Fruit fly (Drosophila melanogaster) whole organism, wandering third instar larva: ENCODE data around the gene loj.
A peak's percentile ranks its signal among the peaks of the same experiment; 100 is the strongest.

Source experiments
- Abd-B ChIP-seq: fragments of >200 bp; optimal IDR thresholded peaks from 2 replicates; lab custom pipeline; 2017; ENCODE audit warnings: missing biosample characterization, missing genetic modification characterization
- CG32264 ChIP-seq: fragments of 200-800 bp; sonication (Bioruptor generic); optimal IDR thresholded peaks from 2 replicates; lab custom pipeline; 2016; ENCODE audit warnings: missing biosample characterization, missing genetic modification characterization
- CG9705 ChIP-seq: fragments of 200-800 bp; sonication (Bioruptor generic); optimal IDR thresholded peaks from 2 replicates; lab custom pipeline; 2018; ENCODE audit warnings: missing biosample characterization, mild to moderate bottlenecking, missing genetic modification characterization
- Dif ChIP-seq: fragments of 200-275, 200-300 bp; sonication (Bioruptor generic); optimal IDR thresholded peaks from 2 replicates; lab custom pipeline; 2018; ENCODE audit warnings: missing biosample characterization, missing genetic modification characterization; ENCODE audit not compliant: partially characterized antibody
- GATAd ChIP-seq: sonication (Bioruptor generic); optimal IDR thresholded peaks from 2 replicates; lab custom pipeline; 2016; ENCODE audit warnings: missing biosample characterization, missing genetic modification characterization
- HLH106 ChIP-seq: fragments of 200-800 bp; optimal IDR thresholded peaks from 3 replicates; lab custom pipeline; 2019; ENCODE audit warnings: missing biosample characterization, mild to moderate bottlenecking, missing genetic modification characterization, moderate library complexity
- Hr78 ChIP-seq: fragments of >200 bp; optimal IDR thresholded peaks from 2 replicates; lab custom pipeline; 2017; ENCODE audit warnings: missing biosample characterization, missing genetic modification characterization
- Hr83 ChIP-seq: fragments of 200-300 bp; sonication (Bioruptor generic); optimal IDR thresholded peaks from 2 replicates; lab custom pipeline; 2016; ENCODE audit warnings: missing biosample characterization, mild to moderate bottlenecking, missing genetic modification characterization, moderate library complexity; ENCODE audit not compliant: poor library complexity, severe bottlenecking
- Jra ChIP-seq: sonication (Bioruptor generic); optimal IDR thresholded peaks from 2 replicates; lab custom pipeline; 2016; ENCODE audit warnings: missing biosample characterization, missing genetic modification characterization
- Mio ChIP-seq: sonication (Bioruptor generic); optimal IDR thresholded peaks from 2 replicates; lab custom pipeline; 2016; ENCODE audit warnings: missing biosample characterization, missing genetic modification characterization
- Myc ChIP-seq: fragments of >200 bp; optimal IDR thresholded peaks from 2 replicates; lab custom pipeline; 2017
- N ChIP-seq: fragments of >200 bp; optimal IDR thresholded peaks from 2 replicates; lab custom pipeline; 2018; ENCODE audit warnings: missing biosample characterization, missing external identifiers, missing genetic modification characterization
- OdsH ChIP-seq: fragments of 200-800 bp; sonication (Bioruptor generic); optimal IDR thresholded peaks from 2 replicates; lab custom pipeline; 2016; ENCODE audit warnings: missing biosample characterization, mild to moderate bottlenecking, missing genetic modification characterization
- Rel ChIP-seq, 2 experiments: fragments of 200-800 bp; sonication (Bioruptor generic) in 1 of 2; optimal IDR thresholded peaks; 2 replicates in 1 of 2; 3 replicates in 1 of 2; lab custom pipeline; 2016 to 2019; ENCODE audit warnings: mild to moderate bottlenecking in 2 of 2, missing biosample characterization in 2 of 2, missing genetic modification characterization in 2 of 2, moderate library complexity in 1 of 2
- Sp1 ChIP-seq: fragments of 200-800 bp; sonication (Bioruptor generic); optimal IDR thresholded peaks from 3 replicates; lab custom pipeline; 2019; ENCODE audit warnings: missing biosample characterization, mild to moderate bottlenecking, missing genetic modification characterization, moderate library complexity
- Vsx2 ChIP-seq: fragments of 200-300, 225-300 bp; sonication (Bioruptor generic); optimal IDR thresholded peaks from 2 replicates; lab custom pipeline; 2018; ENCODE audit warnings: missing biosample characterization, missing genetic modification characterization; ENCODE audit not compliant: partially characterized antibody
- brk ChIP-seq: fragments of 200-800 bp; sonication (Bioruptor generic); optimal IDR thresholded peaks from 2 replicates; lab custom pipeline; 2016; ENCODE audit warnings: missing biosample characterization, mild to moderate bottlenecking, missing genetic modification characterization
- dl ChIP-seq, 2 experiments: fragments of 175-275, 200-275 bp in 1 of 2; fragments of 200-275 bp in 1 of 2; sonication (Bioruptor generic); optimal IDR thresholded peaks; lab custom pipeline; 2018; ENCODE audit warnings: mild to moderate bottlenecking in 2 of 2, missing biosample characterization in 2 of 2, missing genetic modification characterization in 2 of 2, moderate library complexity in 2 of 2; ENCODE audit not compliant: partially characterized antibody in 2 of 2, insufficient read depth in 1 of 2
- dmrt93B ChIP-seq: fragments of 200-800 bp; sonication (Bioruptor generic); optimal IDR thresholded peaks from 2 replicates; lab custom pipeline; 2018; ENCODE audit warnings: missing biosample characterization, mild to moderate bottlenecking, missing genetic modification characterization
- dsf ChIP-seq: sonication (Bioruptor generic); optimal IDR thresholded peaks from 2 replicates; lab custom pipeline; 2016; ENCODE audit warnings: missing biosample characterization, missing genetic modification characterization, borderline replicate concordance
- ey ChIP-seq: fragments of 200-800 bp; sonication (Bioruptor generic); optimal IDR thresholded peaks from 2 replicates; lab custom pipeline; 2016; ENCODE audit warnings: missing biosample characterization, missing genetic modification characterization
- foxo ChIP-seq, 2 experiments: fragments of 200-800 bp; sonication (Bioruptor generic); optimal IDR thresholded peaks; 2 replicates in 1 of 2; 3 replicates in 1 of 2; lab custom pipeline; 2016 to 2017; ENCODE audit warnings: missing biosample characterization in 2 of 2, missing genetic modification characterization in 2 of 2
- fru ChIP-seq: fragments of 200-800 bp; sonication (Bioruptor generic); optimal IDR thresholded peaks from 3 replicates; lab custom pipeline; 2016; ENCODE audit warnings: missing biosample characterization, mild to moderate bottlenecking, missing genetic modification characterization
- h ChIP-seq: fragments of 200-800 bp; sonication (Bioruptor generic); optimal IDR thresholded peaks from 3 replicates; lab custom pipeline; 2016; ENCODE audit warnings: missing biosample characterization, mild to moderate bottlenecking, missing genetic modification characterization
- rgr ChIP-seq: fragments of 200-800 bp; sonication (Bioruptor generic); optimal IDR thresholded peaks from 3 replicates; lab custom pipeline; 2016; ENCODE audit warnings: missing biosample characterization, mild to moderate bottlenecking, missing genetic modification characterization
- sage ChIP-seq: fragments of 200-800 bp; sonication (Bioruptor generic); optimal IDR thresholded peaks from 2 replicates; lab custom pipeline; 2016; ENCODE audit warnings: missing biosample characterization, mild to moderate bottlenecking, missing genetic modification characterization
- sv ChIP-seq: fragments of 200-800 bp; sonication (Bioruptor generic); optimal IDR thresholded peaks from 3 replicates; lab custom pipeline; 2016; ENCODE audit warnings: missing biosample characterization, missing genetic modification characterization
- usp ChIP-seq: fragments of >200 bp; optimal IDR thresholded peaks from 2 replicates; lab custom pipeline; 2017; ENCODE audit warnings: missing biosample characterization, missing genetic modification characterization

loj gene

DNA sequence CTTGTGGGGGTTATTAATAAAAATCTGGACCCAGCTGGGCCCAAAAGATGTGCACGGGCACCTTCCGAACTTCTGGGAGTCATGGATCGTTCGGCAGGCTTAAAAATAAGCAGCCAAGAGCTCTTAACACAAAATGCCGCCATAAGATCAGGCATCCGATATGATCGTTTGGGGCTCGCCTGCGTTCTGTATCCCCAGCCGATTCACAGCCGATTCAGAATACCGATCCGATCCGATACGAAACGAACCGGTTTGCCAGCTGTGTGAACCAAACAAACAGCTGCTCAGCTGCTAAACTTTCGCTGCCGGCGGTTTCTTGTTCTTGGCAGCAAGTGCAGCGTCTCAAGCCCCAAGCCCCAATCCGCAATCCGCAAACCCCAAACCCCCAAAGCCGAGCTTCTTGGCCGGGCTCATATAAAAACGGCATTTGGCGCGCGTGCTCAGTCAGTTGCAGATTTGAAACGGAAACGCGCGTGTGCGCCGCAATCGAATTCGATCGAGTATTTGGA is 28.9 kb upstream of the loj start, which contains the start of gene CG42269:
TSS of gene CG42269 (plus strand) at position 416 of the 509 bp plus-strand sequence.
- TF ChIP-seq h (GFP tag; lab: Kevin White, UChicago) (peak; percentile 44), Rel (GFP tag; optimal IDR thresholded peaks at IDR 0.05; lab: Kevin White, UChicago) (peak; percentile 0), Rel (tag; optimal IDR thresholded peaks at IDR 0.05; lab: Kevin White, UChicago) (no peak), Abd-B (GFP tag; lab: Kevin White, UChicago) (no peak)

DNA sequence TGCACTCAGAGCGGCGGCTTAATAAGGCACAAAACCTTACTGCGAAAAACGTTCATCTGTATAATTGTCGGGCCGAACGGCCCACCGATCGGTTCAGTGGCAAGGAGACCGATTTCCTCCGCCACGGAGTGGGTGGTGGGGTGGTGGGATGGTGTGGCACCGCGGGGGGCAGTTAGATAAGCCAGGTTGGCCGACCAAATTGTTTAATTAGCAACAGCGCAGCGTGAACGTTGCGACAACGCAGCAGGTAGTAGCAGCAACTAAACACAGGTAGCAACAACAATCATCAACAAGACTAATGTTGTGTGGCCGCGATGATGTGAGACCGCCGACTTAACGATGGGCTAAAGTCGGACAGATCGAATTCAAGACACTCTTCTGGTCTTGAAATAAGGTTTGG is 26.6 kb upstream of the loj start:
- TF ChIP-seq ey (GFP tag; lab: Kevin White, UChicago) (no peak), Dif (GFP tag; lab: Kevin White, UChicago) (no peak), h (GFP tag; lab: Kevin White, UChicago) (no peak), brk (GFP tag; lab: Kevin White, UChicago) (no peak), HLH106 (tag; lab: Kevin White, UChicago) (no peak), Jra (GFP tag; lab: Kevin White, UChicago) (no peak), sage (GFP tag; lab: Kevin White, UChicago) (no peak), OdsH (GFP tag; lab: Kevin White, UChicago) (no peak), rgr (no peak), usp (GFP tag; lab: Kevin White, UChicago) (no peak), CG32264 (no peak), foxo (GFP tag; optimal IDR thresholded peaks at IDR 0.05; lab: Kevin White, UChicago) (no peak), Mio (GFP tag; lab: Kevin White, UChicago) (no peak), dl (GFP tag; optimal IDR thresholded peaks at IDR 0.05; lab: Kevin White, UChicago; ENCODE audit: insufficient read depth in 1 of 2, partially characterized antibody in 2 of 2) (no peak), Myc (lab: Kevin White, UChicago) (no peak), GATAd (GFP tag; lab: Kevin White, UChicago) (no peak)

DNA sequence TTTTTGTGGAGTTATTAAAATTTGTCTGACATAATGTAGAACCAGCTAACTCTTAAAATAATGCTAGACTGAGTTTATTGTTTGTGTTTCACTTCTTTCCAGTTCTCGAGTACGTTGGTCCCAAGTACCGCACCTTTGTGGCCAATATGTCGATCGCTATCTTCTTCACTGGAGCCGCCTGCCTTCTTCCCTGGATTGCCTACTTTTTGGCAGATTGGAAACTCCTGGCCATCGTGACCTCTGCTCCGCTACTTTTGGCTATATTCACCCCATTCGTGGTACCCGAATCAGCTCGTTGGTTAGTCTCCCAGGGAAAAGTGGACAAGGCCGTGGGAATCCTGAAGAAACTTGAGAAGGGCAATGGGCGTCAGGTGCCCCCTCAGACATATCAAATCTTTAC is 24.7 kb upstream of the loj start:
- TF ChIP-seq brk (GFP tag; lab: Kevin White, UChicago): no peak

DNA sequence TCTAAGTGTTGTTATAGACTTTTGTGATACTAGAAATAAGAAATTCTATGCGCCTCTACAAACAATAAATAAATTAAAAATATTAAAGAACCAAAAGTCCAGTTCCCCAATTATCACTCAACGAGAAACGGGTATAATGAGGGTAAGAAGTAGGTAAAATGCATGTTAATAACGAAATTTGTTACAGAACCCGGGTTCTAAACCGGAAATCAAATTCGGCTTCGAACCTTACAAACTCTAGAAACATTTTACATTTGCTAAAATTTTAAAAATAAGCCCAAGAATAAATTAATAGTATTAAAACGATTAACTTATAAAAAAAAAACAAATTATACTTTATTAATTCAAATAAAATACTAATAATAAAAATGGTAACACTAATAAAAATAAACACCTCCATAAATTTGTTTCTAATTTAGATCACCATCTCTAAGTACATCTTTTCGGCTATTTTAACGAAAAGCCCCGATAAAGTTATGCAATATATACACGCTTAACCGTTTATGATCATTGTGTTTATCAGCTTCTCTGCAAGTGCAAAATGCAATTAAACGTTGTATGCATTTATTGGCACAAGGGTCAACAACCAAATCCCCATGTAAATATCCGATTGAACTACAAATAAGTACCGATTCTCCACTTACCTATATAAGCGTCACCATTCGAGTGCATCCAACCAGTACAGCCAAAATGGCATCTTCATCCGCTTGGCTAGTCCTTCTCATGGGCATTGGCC is 23.2 kb upstream of the loj start, which contains the start of gene CG6602:
TSS of gene CG6602 (plus strand) at position 686 of the 736 bp plus-strand sequence.
- TF ChIP-seq GATAd (GFP tag; lab: Kevin White, UChicago): no peak
- TF ChIP-seq N: no peak
- no peak for TF ChIP-seq Dif (GFP tag; lab: Kevin White, UChicago)
- TF ChIP-seq Vsx2 (GFP tag; lab: Kevin White, UChicago): no peak
- TF ChIP-seq dl (GFP tag; optimal IDR thresholded peaks at IDR 0.05; lab: Kevin White, UChicago; ENCODE audit: insufficient read depth in 1 of 2, partially characterized antibody in 2 of 2): no peak
- peak; percentile 69 for TF ChIP-seq CG9705 (GFP tag; lab: Kevin White, UChicago)
- peak in 1 of 2 experiments; percentile 53 for TF ChIP-seq foxo (GFP tag; optimal IDR thresholded peaks at IDR 0.05; lab: Kevin White, UChicago)
- TF ChIP-seq Sp1 (GFP tag; lab: Kevin White, UChicago): peak; percentile 36
- peak; percentile 30 for TF ChIP-seq sv (GFP tag; lab: Kevin White, UChicago)
- TF ChIP-seq h (GFP tag; lab: Kevin White, UChicago): peak; percentile 26
- TF ChIP-seq Hr83 (GFP tag; lab: Kevin White, UChicago): peak; percentile 65
- TF ChIP-seq rgr: peak; percentile 68
- peak; percentile 39 for TF ChIP-seq sage (GFP tag; lab: Kevin White, UChicago)
- no peak for TF ChIP-seq Rel (GFP tag; optimal IDR thresholded peaks at IDR 0.05; lab: Kevin White, UChicago)
- TF ChIP-seq Rel (tag; optimal IDR thresholded peaks at IDR 0.05; lab: Kevin White, UChicago): no peak
- TF ChIP-seq Mio (GFP tag; lab: Kevin White, UChicago): no peak
- peak; percentile 59 for TF ChIP-seq HLH106 (tag; lab: Kevin White, UChicago)
- peak; percentile 3 for TF ChIP-seq ey (GFP tag; lab: Kevin White, UChicago)
- no peak for TF ChIP-seq dsf (GFP tag; lab: Kevin White, UChicago)
- no peak for TF ChIP-seq CG32264
- peak; percentile 27 for TF ChIP-seq OdsH (GFP tag; lab: Kevin White, UChicago)
- TF ChIP-seq Hr78: no peak
- no peak for TF ChIP-seq Myc (lab: Kevin White, UChicago)
- peak; percentile 25 for TF ChIP-seq fru (GFP tag; lab: Kevin White, UChicago)
- TF ChIP-seq dmrt93B (GFP tag; lab: Kevin White, UChicago): peak; percentile 89
